Worm (Caenorhabditis elegans): ENCODE data around the gene nhr-163.

The nhr-163 gene

ce11 chrV:6997041-6997552 is 11.3 kb upstream of the nhr-163 start, which contains the start of gene nhr-107:
TSS of gene nhr-107 (minus strand) at chrV:6997091.
- peak; percentile 3 for TF ChIP-seq nhr-80 (tag; optimal IDR thresholded peaks at IDR 0.05)
- TF ChIP-seq fkh-3 (tag; optimal IDR thresholded peaks at IDR 0.05), result no peak

ce11 chrV:6993999-6994398 is 8.2 kb upstream of the nhr-163 start:
- no peak for TF ChIP-seq ztf-6 (GFP tag; IDR thresholded peaks at IDR 0.05)
- TF ChIP-seq nfyb-1 (GFP tag; IDR thresholded peaks at IDR 0.05), result 0 out of 2 replicates have a peak, but pooled peaks have one; percentile 46
- peak; percentile 68 for TF ChIP-seq lin-40 (tag; optimal IDR thresholded peaks at IDR 0.05)
- TF ChIP-seq rec-8 (tag; optimal IDR thresholded peaks at IDR 0.05), result no peak
- peak; percentile 58 for TF ChIP-seq atf-7 (tag; optimal IDR thresholded peaks at IDR 0.05)
- peak; percentile 22 for TF ChIP-seq attf-5 (GFP tag; optimal IDR thresholded peaks at IDR 0.05)
- TF ChIP-seq rpc-1 (optimal IDR thresholded peaks at IDR 0.05), result no peak
- no peak for TF ChIP-seq rpc-1 (tag; optimal IDR thresholded peaks at IDR 0.05)
- TF ChIP-seq cebp-1 (GFP tag; IDR thresholded peaks at IDR 0.05), result no peak
- TF ChIP-seq cebp-1 (tag; optimal IDR thresholded peaks at IDR 0.05), result peak; percentile 41
- peak; percentile 66 for TF ChIP-seq nhr-80 (tag; optimal IDR thresholded peaks at IDR 0.05)
- TF ChIP-seq pbrm-1 (GFP tag; IDR thresholded peaks at IDR 0.05), result no peak
- peak; percentile 52 for TF ChIP-seq ztf-26 (tag; optimal IDR thresholded peaks at IDR 0.05)
- no peak for TF ChIP-seq unc-62 (GFP tag; optimal IDR thresholded peaks at IDR 0.05)
- TF ChIP-seq aptf-3 (GFP tag; IDR thresholded peaks at IDR 0.05), result no peak
- no peak for TF ChIP-seq madf-10 (tag; optimal IDR thresholded peaks at IDR 0.05)
- TF ChIP-seq tbx-9 (tag; optimal IDR thresholded peaks at IDR 0.05; ENCODE audit: borderline replicate concordance), result no peak
- TF ChIP-seq die-1 (tag; optimal IDR thresholded peaks at IDR 0.05), result peak; percentile 8
- TF ChIP-seq T07F8.4 (tag; optimal IDR thresholded peaks at IDR 0.05), result no peak
- TF ChIP-seq T26A5.8 (tag; optimal IDR thresholded peaks at IDR 0.05), result no peak
- TF ChIP-seq somi-1 (GFP tag; optimal IDR thresholded peaks at IDR 0.05), result peak; percentile 69
- TF ChIP-seq hrde-1 (tag; optimal IDR thresholded peaks at IDR 0.05; ENCODE audit: borderline replicate concordance), result no peak
- TF ChIP-seq Y53G8AR.9 (GFP tag; conservative IDR thresholded peaks at IDR 0.05), result no peak
- TF ChIP-seq ztf-25 (GFP tag; IDR thresholded peaks at IDR 0.05), result no peak
- TF ChIP-seq hmg-1.2 (GFP tag; IDR thresholded peaks at IDR 0.05), result peak; percentile 44; the same call in 1 of the 2 replicates
- no peak for TF ChIP-seq nhr-120 (GFP tag; IDR thresholded peaks at IDR 0.05)
- no peak for TF ChIP-seq efl-1 (GFP tag; optimal IDR thresholded peaks at IDR 0.05)

ce11 chrV:6991771-6992170 is 5.9 kb upstream of the nhr-163 start, which contains the start of gene nhr-162:
TSS of gene nhr-162 (minus strand) at chrV:6991871.
- TF ChIP-seq dox-1 (GFP tag; IDR thresholded peaks at IDR 0.05) (no peak), nhr-90 (tag; optimal IDR thresholded peaks at IDR 0.05) (no peak), ekl-4 (GFP tag; IDR thresholded peaks at IDR 0.05) (no peak), F10E7.11 (tag; optimal IDR thresholded peaks at IDR 0.05) (no peak), nfya-1 (tag; optimal IDR thresholded peaks at IDR 0.05; ENCODE audit: borderline replicate concordance, insufficient read depth) (no peak), pha-4 (tag; optimal IDR thresholded peaks at IDR 0.05) (no peak), snpc-1.1 (tag; optimal IDR thresholded peaks at IDR 0.05; ENCODE audit: insufficient read depth) (no peak), ztf-6 (GFP tag; IDR thresholded peaks at IDR 0.05) (no peak), rpc-1 (optimal IDR thresholded peaks at IDR 0.05) (no peak), rpc-1 (tag; optimal IDR thresholded peaks at IDR 0.05) (no peak), C06A6.2 (GFP tag; conservative IDR thresholded peaks at IDR 0.05) (no peak)

All from whole organism, young adult.